Worm (Caenorhabditis elegans): ENCODE results near the gene lon-8.

ce11 chrV:17979789-17980188, 21.4 kb downstream of the lon-8 start, which contains the start of gene snx-6:
- no peak for TF ChIP-seq unc-39 (tag; optimal IDR thresholded peaks at IDR 0.05)
- TF ChIP-seq pha-4 (GFP tag; IDR thresholded peaks at IDR 0.05) = no peak
- no peak for TF ChIP-seq pha-4 (tag; optimal IDR thresholded peaks at IDR 0.05)
